Worm (Caenorhabditis elegans) whole organism, early embryonic: Measurements from ENCODE around the gene fbxb-47.

Source experiments
- ama-1 ChIP-seq: fragments of 150-350 bp; optimal IDR thresholded peaks from 2 replicates; lab custom pipeline; 2014
- ceh-13 ChIP-seq: fragments of 200-800 bp; sonication (Bioruptor generic); optimal IDR thresholded peaks from 2 replicates; lab custom pipeline; 2018; ENCODE audit warnings: mild to moderate bottlenecking, missing genetic modification characterization, missing compliant biosample characterization
- ceh-36 ChIP-seq: sonication (generic microtip); optimal IDR thresholded peaks from 2 replicates; lab custom pipeline; 2016; ENCODE audit warnings: missing genetic modification characterization, inconsistent platforms, missing compliant biosample characterization
- flt-1 ChIP-seq: fragments of 200-800 bp; sonication (Bioruptor generic); IDR thresholded peaks from 2 replicates; pipeline ENCODE4 v1.3.6; 2022; ENCODE audit warnings: missing genetic modification characterization, missing compliant biosample characterization
- hmg-4 ChIP-seq: fragments of 200-800 bp; sonication (Bioruptor generic); optimal IDR thresholded peaks from 2 replicates; lab custom pipeline; 2018; ENCODE audit warnings: mild to moderate bottlenecking, missing genetic modification characterization, missing compliant biosample characterization
- sea-1 ChIP-seq: fragments of 200-800 bp; sonication (Bioruptor generic); conservative IDR thresholded peaks from 2 replicates; pipeline ENCODE4 v1.3.6; 2022; ENCODE audit warnings: missing genetic modification characterization, missing compliant biosample characterization
- tbx-37 ChIP-seq: fragments of 200-800 bp; sonication (Bioruptor generic); conservative IDR thresholded peaks from 2 replicates; pipeline ENCODE4 v1.3.6; 2022; ENCODE audit warnings: missing genetic modification reagents, missing genetic modification characterization, missing compliant biosample characterization

- TF ChIP-seq tbx-37 (no peak), flt-1 (GFP tag; lab: Robert Waterston, UW) (no peak), ama-1 (no peak), ceh-36 (tag; lab: Kevin White, UChicago) (no peak), sea-1 (GFP tag; lab: Robert Waterston, UW) (no peak), hmg-4 (GFP tag; lab: Kevin White, UChicago) (no peak), ceh-13 (GFP tag; lab: Kevin White, UChicago) (no peak)
Observed at ce11 chrII:1724314-1724713, 21.1 kb upstream of the fbxb-47 start, which contains the start of gene fbxb-11.
